Fruit fly (Drosophila melanogaster): ENCODE results near the gene CG33791.

DNA sequence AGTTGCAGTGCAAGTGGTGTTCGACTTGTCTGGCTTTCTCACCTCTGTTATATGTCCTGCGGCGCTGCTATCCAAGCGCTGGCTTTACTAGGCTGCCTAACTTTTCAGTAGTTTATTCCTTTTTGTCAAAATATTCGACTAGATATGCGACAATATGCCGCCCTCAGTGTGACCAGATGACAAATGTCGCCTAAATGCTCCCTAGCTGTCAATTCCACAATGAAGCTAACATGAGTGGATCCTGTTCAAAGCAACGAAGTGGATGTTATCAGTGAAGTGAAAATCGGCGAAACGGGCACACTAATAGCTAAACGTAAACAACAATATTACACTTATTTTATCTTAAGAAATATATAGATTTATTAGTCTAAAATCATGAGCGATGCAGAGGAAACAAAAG is 62.1 kb downstream of the CG33791 start, which contains the start of the genes Srrm234 and CG7974:
- TF ChIP-seq ovo (GFP tag; optimal IDR thresholded peaks at IDR 0.05) (no peak), Clk (GFP tag; optimal IDR thresholded peaks at IDR 0.05) (no peak), cnc (optimal IDR thresholded peaks at IDR 0.05) (no peak), cic (GFP tag; optimal IDR thresholded peaks at IDR 0.05) (no peak), kay (GFP tag; ENCODE audit: borderline replicate concordance) (no peak)
